Fruit fly (Drosophila melanogaster) whole organism, embryonic: ENCODE measurements around the gene pasi2.

Source experiments
- B-H2 ChIP-seq: fragments of 200-800 bp; sonication (Bioruptor generic); optimal IDR thresholded peaks from 2 replicates; lab custom pipeline; 2018; ENCODE audit warnings: missing biosample characterization, mild to moderate bottlenecking, missing genetic modification characterization
- CG10267 ChIP-seq: fragments of 200-800 bp; sonication (Bioruptor generic); optimal IDR thresholded peaks from 2 replicates; lab custom pipeline; 2018; ENCODE audit warnings: missing biosample characterization, mild to moderate bottlenecking, missing genetic modification characterization, moderate library complexity
- CG10321 ChIP-seq: fragments of 200-800 bp; sonication (Bioruptor generic); IDR thresholded peaks from 2 replicates; pipeline ENCODE4 v1.3.6; 2022; ENCODE audit warnings: missing biosample characterization, missing genetic modification characterization
- CG10654 ChIP-seq: fragments of 200-800 bp; sonication (Bioruptor generic); optimal IDR thresholded peaks from 2 replicates; lab custom pipeline; 2016; ENCODE audit warnings: missing biosample characterization, missing genetic modification characterization
- CG10959 ChIP-seq: fragments of 200-800 bp; sonication (Bioruptor generic); IDR thresholded peaks from 2 replicates; pipeline ENCODE4 v1.3.6; 2022; ENCODE audit warnings: missing biosample characterization, missing genetic modification characterization
- CG13287 ChIP-seq: fragments of 200-800 bp; sonication (Bioruptor generic); IDR thresholded peaks from 2 replicates; pipeline ENCODE4 v1.3.6; 2022; ENCODE audit warnings: missing biosample characterization, missing genetic modification characterization; ENCODE audit not compliant: partially characterized antibody
- CG15696 ChIP-seq: fragments of 200-800 bp; sonication (Bioruptor generic); optimal IDR thresholded peaks from 2 replicates; lab custom pipeline; 2019; ENCODE audit warnings: missing biosample characterization, mild to moderate bottlenecking, missing genetic modification characterization, moderate library complexity
- CG1602 ChIP-seq: fragments of 200-800 bp; sonication (Bioruptor generic); optimal IDR thresholded peaks from 3 replicates; lab custom pipeline; 2016; ENCODE audit warnings: missing biosample characterization, missing genetic modification characterization
- CG17802 ChIP-seq: fragments of 200-800 bp; sonication (Bioruptor generic); optimal IDR thresholded peaks from 2 replicates; lab custom pipeline; 2018; ENCODE audit warnings: missing biosample characterization, mild to moderate bottlenecking, missing genetic modification characterization, moderate library complexity
- CG18599 ChIP-seq: fragments of 200-800 bp; sonication (Bioruptor generic); optimal IDR thresholded peaks from 3 replicates; lab custom pipeline; 2017; ENCODE audit warnings: missing biosample characterization, missing genetic modification characterization, mild to moderate bottlenecking, moderate library complexity, missing genetic modification reagents
- CG2116 ChIP-seq: fragments of 200-800 bp; sonication (Bioruptor generic); optimal IDR thresholded peaks from 3 replicates; lab custom pipeline; 2018; ENCODE audit warnings: missing biosample characterization, mild to moderate bottlenecking, missing genetic modification characterization
- CG30403 ChIP-seq: fragments of 200-800 bp; sonication (Bioruptor generic); optimal IDR thresholded peaks from 3 replicates; lab custom pipeline; 2016; ENCODE audit warnings: missing biosample characterization, missing genetic modification characterization
- CG32532 ChIP-seq: fragments of 200-800 bp; sonication (Bioruptor generic); IDR thresholded peaks from 2 replicates; pipeline ENCODE4 v1.3.6; 2022; ENCODE audit warnings: missing biosample characterization, missing genetic modification characterization
- CG3847 ChIP-seq: fragments of 200-800 bp; sonication (Bioruptor generic); IDR thresholded peaks from 2 replicates; pipeline ENCODE4 v1.3.6; 2022; ENCODE audit warnings: missing biosample characterization, missing genetic modification characterization
- CG4360 ChIP-seq: fragments of 200-800 bp; sonication (Bioruptor generic); IDR thresholded peaks from 2 replicates; pipeline ENCODE4 v1.3.6; 2022; ENCODE audit warnings: missing biosample characterization, missing genetic modification characterization
- CG6791 ChIP-seq: fragments of 200-800 bp; sonication (Bioruptor generic); IDR thresholded peaks from 3 replicates; pipeline ENCODE4 v1.3.6; 2022; ENCODE audit warnings: missing biosample characterization, missing genetic modification characterization; ENCODE audit not compliant: partially characterized antibody
- CG7357 ChIP-seq: fragments of 200-800 bp; sonication (Bioruptor generic); IDR thresholded peaks from 3 replicates; pipeline ENCODE4 v1.3.6; 2022; ENCODE audit warnings: missing biosample characterization, missing genetic modification characterization
- CG9437 ChIP-seq: fragments of 200-800 bp; sonication (Bioruptor generic); optimal IDR thresholded peaks from 2 replicates; lab custom pipeline; 2018; ENCODE audit warnings: missing biosample characterization, mild to moderate bottlenecking, missing genetic modification characterization
- CG9727 ChIP-seq: fragments of 200-800 bp; sonication (Bioruptor generic); optimal IDR thresholded peaks from 3 replicates; lab custom pipeline; 2017; ENCODE audit warnings: missing biosample characterization, mild to moderate bottlenecking, missing genetic modification characterization
- CG9817 ChIP-seq: fragments of 200-800 bp; sonication (Bioruptor generic); optimal IDR thresholded peaks from 2 replicates; lab custom pipeline; 2018; ENCODE audit warnings: missing biosample characterization, mild to moderate bottlenecking, missing genetic modification characterization, moderate library complexity
- Dll ChIP-seq: fragments of 200-800 bp; sonication (Bioruptor generic); IDR thresholded peaks from 4 replicates; pipeline ENCODE4 v1.3.6; 2022; ENCODE audit warnings: missing biosample characterization, missing genetic modification characterization; ENCODE audit not compliant: partially characterized antibody
- Hsf ChIP-seq: fragments of 200-800 bp; sonication (Bioruptor generic); optimal IDR thresholded peaks from 3 replicates; lab custom pipeline; 2016; ENCODE audit warnings: missing biosample characterization, missing genetic modification characterization
- Meics ChIP-seq: fragments of 200-800 bp; sonication (Bioruptor generic); optimal IDR thresholded peaks from 2 replicates; lab custom pipeline; 2017; ENCODE audit warnings: missing biosample characterization, mild to moderate bottlenecking, missing genetic modification characterization
- Nf-YC ChIP-seq: fragments of 200-800 bp; optimal IDR thresholded peaks from 3 replicates; lab custom pipeline; 2019; ENCODE audit warnings: missing biosample characterization, mild to moderate bottlenecking, missing genetic modification characterization, moderate library complexity
- PHDP ChIP-seq: fragments of 200-800 bp; sonication (Bioruptor generic); optimal IDR thresholded peaks from 3 replicates; lab custom pipeline; 2018; ENCODE audit warnings: missing biosample characterization, mild to moderate bottlenecking, missing genetic modification characterization, moderate library complexity
- Sin3A ChIP-seq: fragments of >200 bp; optimal IDR thresholded peaks from 2 replicates; lab custom pipeline; 2018
- Spps ChIP-seq: fragments of 200-800 bp; sonication (Bioruptor generic); optimal IDR thresholded peaks from 2 replicates; lab custom pipeline; 2018; ENCODE audit warnings: missing biosample characterization, mild to moderate bottlenecking, missing genetic modification characterization
- Taf1 ChIP-seq: fragments of 200-800 bp; sonication (Bioruptor generic); IDR thresholded peaks from 2 replicates; pipeline ENCODE4 v1.3.6; 2022; ENCODE audit warnings: missing biosample characterization, missing genetic modification characterization
- Vsx1 ChIP-seq: fragments of 200-800 bp; sonication (Bioruptor generic); optimal IDR thresholded peaks from 2 replicates; lab custom pipeline; 2017; ENCODE audit warnings: missing biosample characterization, mild to moderate bottlenecking, missing genetic modification characterization, missing genetic modification reagents
- abd-A ChIP-seq: fragments of 200-800 bp; sonication (Bioruptor generic); optimal IDR thresholded peaks from 3 replicates; lab custom pipeline; 2019; ENCODE audit warnings: missing biosample characterization, mild to moderate bottlenecking, missing genetic modification characterization, moderate library complexity
- ase ChIP-seq: fragments of 200-800 bp; sonication (Bioruptor generic); IDR thresholded peaks from 3 replicates; pipeline ENCODE4 v1.3.6; 2022; ENCODE audit warnings: missing biosample characterization, missing genetic modification characterization
- az2 ChIP-seq: fragments of 200-800 bp; sonication (Bioruptor generic); optimal IDR thresholded peaks from 3 replicates; lab custom pipeline; 2016; ENCODE audit warnings: missing biosample characterization, missing genetic modification characterization
- bcd ChIP-seq: fragments of 200-800 bp; sonication (Bioruptor generic); optimal IDR thresholded peaks from 2 replicates; lab custom pipeline; 2017; ENCODE audit warnings: missing biosample characterization, mild to moderate bottlenecking, missing genetic modification characterization
- cwo ChIP-seq: fragments of 200-800 bp; sonication (Bioruptor generic); optimal IDR thresholded peaks from 3 replicates; lab custom pipeline; 2017; ENCODE audit warnings: missing biosample characterization, missing genetic modification characterization, mild to moderate bottlenecking, moderate library complexity, missing genetic modification reagents
- dpn ChIP-seq, 2 experiments: fragments of 200-800 bp; sonication (Bioruptor generic); optimal IDR thresholded peaks; 3 replicates each; lab custom pipeline; 2016; ENCODE audit warnings: missing biosample characterization in 2 of 2, missing genetic modification characterization in 2 of 2
- exex ChIP-seq: fragments of 200-800 bp; sonication (Bioruptor generic); optimal IDR thresholded peaks from 4 replicates; lab custom pipeline; 2018; ENCODE audit warnings: missing biosample characterization, mild to moderate bottlenecking, missing genetic modification characterization, moderate library complexity
- ham ChIP-seq: fragments of 200-800 bp; sonication (Bioruptor generic); IDR thresholded peaks from 2 replicates; pipeline ENCODE4 v1.3.6; 2022; ENCODE audit warnings: missing biosample characterization, missing genetic modification characterization
- inv ChIP-seq: fragments of 200-800 bp; sonication (Bioruptor generic); IDR thresholded peaks from 2 replicates; pipeline ENCODE4 v1.3.6; 2022; ENCODE audit warnings: missing biosample characterization, missing genetic modification characterization; ENCODE audit not compliant: partially characterized antibody
- kni ChIP-seq: fragments of 200-800 bp; sonication (Bioruptor generic); optimal IDR thresholded peaks from 3 replicates; lab custom pipeline; 2017; ENCODE audit warnings: mild to moderate bottlenecking, missing biosample characterization, missing genetic modification reagents, missing genetic modification characterization
- lola ChIP-seq, 3 experiments: fragments of >200 bp in 2 of 3; fragments of 200-800 bp in 1 of 3; sonication (Bioruptor generic) in 1 of 3; optimal IDR thresholded peaks; 2 replicates each; lab custom pipeline; 2017 to 2019; ENCODE audit warnings: missing biosample characterization in 3 of 3, missing genetic modification characterization in 3 of 3, mild to moderate bottlenecking in 1 of 3, moderate library complexity in 1 of 3
- luna ChIP-seq: fragments of 200-800 bp; sonication (Bioruptor generic); optimal IDR thresholded peaks from 2 replicates; lab custom pipeline; 2016; ENCODE audit warnings: missing biosample characterization, missing genetic modification characterization
- mam ChIP-seq: fragments of 200-800 bp; sonication (Bioruptor generic); optimal IDR thresholded peaks from 3 replicates; lab custom pipeline; 2016; ENCODE audit warnings: missing biosample characterization, missing genetic modification characterization
- psq ChIP-seq: fragments of 200-800 bp; sonication (Bioruptor generic); optimal IDR thresholded peaks from 2 replicates; lab custom pipeline; 2017; ENCODE audit warnings: missing biosample characterization, missing genetic modification characterization
- schlank ChIP-seq: fragments of 200-800 bp; sonication (Bioruptor generic); optimal IDR thresholded peaks from 2 replicates; lab custom pipeline; 2018; ENCODE audit warnings: missing biosample characterization, mild to moderate bottlenecking, missing genetic modification characterization
- sens-2 ChIP-seq: fragments of 200-800 bp; sonication (Bioruptor generic); IDR thresholded peaks from 2 replicates; pipeline ENCODE4 v1.3.6; 2022; ENCODE audit warnings: missing biosample characterization, missing genetic modification characterization
- tx ChIP-seq: fragments of 200-800 bp; sonication (Bioruptor generic); optimal IDR thresholded peaks from 2 replicates; lab custom pipeline; 2016; ENCODE audit warnings: missing biosample characterization, missing genetic modification characterization
- usp ChIP-seq: fragments of >200 bp; optimal IDR thresholded peaks from 2 replicates; lab custom pipeline; 2017; ENCODE audit warnings: missing biosample characterization, missing genetic modification characterization
- wor ChIP-seq: fragments of 200-800 bp; sonication (Bioruptor generic); IDR thresholded peaks from 2 replicates; pipeline ENCODE4 v1.3.6; 2022; ENCODE audit warnings: missing biosample characterization, missing genetic modification characterization

The pasi2 gene

DNA sequence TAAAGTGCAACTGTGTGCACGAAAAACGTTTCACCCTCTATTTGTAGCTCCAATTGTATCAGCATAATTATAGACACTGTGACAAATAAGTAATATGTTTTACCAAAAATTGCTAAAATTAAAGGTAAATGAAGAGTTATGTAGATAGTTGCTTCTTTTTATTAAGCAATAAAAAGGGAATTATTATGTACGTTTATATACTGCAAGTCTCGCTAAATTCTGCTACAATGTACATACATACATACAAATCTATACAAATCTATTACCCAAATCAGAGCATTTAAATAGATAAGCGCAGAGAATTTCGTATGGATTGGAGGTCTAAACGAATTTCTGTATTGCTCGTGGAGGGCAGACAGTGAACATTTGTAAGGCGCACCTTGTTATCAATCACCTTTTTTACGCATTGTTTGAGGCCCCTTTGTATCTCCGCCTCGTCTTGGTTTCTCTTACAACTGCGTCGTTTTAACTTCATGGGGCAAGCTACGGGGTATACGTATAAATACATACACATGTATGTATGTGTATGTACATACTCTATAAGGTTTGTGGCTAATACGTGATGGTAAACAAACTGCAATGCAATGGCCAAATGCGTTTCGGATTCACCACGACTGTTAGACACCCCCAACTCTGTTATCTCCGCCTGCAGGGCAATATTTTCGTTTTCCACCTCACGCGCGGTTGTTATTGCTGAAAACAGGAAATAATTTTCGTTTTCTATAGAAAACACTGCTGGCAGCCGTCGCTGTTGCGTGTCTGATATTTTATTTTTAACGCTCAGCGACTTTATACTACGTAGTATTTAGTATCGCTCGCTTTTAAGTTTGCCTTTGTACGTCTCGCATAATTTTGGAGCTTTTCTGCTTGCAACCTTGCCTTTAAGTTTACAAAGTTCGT, 4.5 kb downstream of the pasi2 start (continued):
- TF ChIP-seq Spps (tag; lab: Kevin White, UChicago) (peak; percentile 76), CG2116 (peak; percentile 50), Taf1 (GFP tag; lab: Robert Waterston, UW) (0 out of 2 replicates have a peak, but pooled peaks have one; percentile 21), CG18599 (peak; percentile 44), ase (GFP tag; lab: Robert Waterston, UW) (no peak), CG4360 (GFP tag; lab: Robert Waterston, UW) (no peak), bcd (GFP tag; lab: Kevin White, UChicago) (peak; percentile 24), schlank (tag; lab: Kevin White, UChicago) (no peak), Hsf (GFP tag; lab: Kevin White, UChicago) (peak; percentile 46), inv (GFP tag; lab: Robert Waterston, UW) (no peak), psq (GFP tag; lab: Kevin White, UChicago) (no peak), usp (no peak), wor (GFP tag; lab: Robert Waterston, UW) (no peak), luna (GFP tag; lab: Kevin White, UChicago) (no peak), Meics (GFP tag; lab: Kevin White, UChicago) (peak; percentile 43), exex (peak; percentile 46), ham (GFP tag; lab: Robert Waterston, UW) (no peak), CG32532 (GFP tag; lab: Robert Waterston, UW) (peak; percentile 34; the same call in 1 of the 2 replicates), mam (GFP tag; lab: Kevin White, UChicago) (peak; percentile 6), sens-2 (no peak), Dll (GFP tag; lab: Robert Waterston, UW) (0 out of 4 replicates have a peak, but pooled peaks have one; percentile 29), CG9727 (peak; percentile 76), PHDP (tag; lab: Kevin White, UChicago) (peak; percentile 79), CG10267 (tag; lab: Kevin White, UChicago) (peak; percentile 69), az2 (GFP tag; lab: Kevin White, UChicago) (peak; percentile 54), Sin3A (lab: Kevin White, UChicago) (no peak), CG7357 (GFP tag; lab: Robert Waterston, UW) (no peak), abd-A (peak; percentile 73), CG9817 (tag; lab: Kevin White, UChicago) (peak; percentile 17), CG13287 (no peak; the same call in 1 of the 2 replicates), cwo (peak; percentile 36), CG10654 (peak; percentile 11), CG30403 (peak; percentile 68), CG10959 (GFP tag; lab: Robert Waterston, UW) (no peak), CG15696 (peak; percentile 28), B-H2 (GFP tag; lab: Kevin White, UChicago) (no peak), Vsx1 (GFP tag; lab: Kevin White, UChicago) (peak; percentile 24), lola (GFP tag; optimal IDR thresholded peaks at IDR 0.05; lab: Kevin White, UChicago) (peak in 1 of 3 experiments; percentile 80), CG1602 (GFP tag; lab: Kevin White, UChicago) (peak; percentile 40), CG10321 (GFP tag; lab: Robert Waterston, UW) (no peak), dpn (GFP tag; optimal IDR thresholded peaks at IDR 0.05; lab: Kevin White, UChicago) (peak; percentile 34 to 40), CG9437 (GFP tag; lab: Kevin White, UChicago) (peak; percentile 13), tx (GFP tag; lab: Kevin White, UChicago) (peak; percentile 7), Nf-YC (tag; lab: Kevin White, UChicago) (no peak), CG3847 (GFP tag; lab: Robert Waterston, UW) (0 out of 2 replicates have a peak, but pooled peaks have one; percentile 35), CG17802 (tag; lab: Kevin White, UChicago) (peak; percentile 21), kni (GFP tag; lab: Kevin White, UChicago) (peak; percentile 90), CG6791 (GFP tag; lab: Robert Waterston, UW) (no peak)
